Worm (Caenorhabditis elegans) whole organism, L2 larva: ENCODE measurements around the gene psd-1.

Experiments
- aly-2 ChIP-seq: fragments of 150-350 bp; optimal IDR thresholded peaks from 2 replicates; lab custom pipeline; 2014; ENCODE audit warnings: missing biosample characterization, missing genetic modification characterization
- crh-2 ChIP-seq: sonication (generic microtip); optimal IDR thresholded peaks from 2 replicates; lab custom pipeline; 2017; ENCODE audit warnings: missing biosample characterization, missing genetic modification characterization
- elt-1 ChIP-seq: fragments of 150-350 bp; optimal IDR thresholded peaks from 2 replicates; lab custom pipeline; 2014; ENCODE audit warnings: missing biosample characterization, missing genetic modification characterization
- elt-3 ChIP-seq: sonication (generic microtip); optimal IDR thresholded peaks from 2 replicates; lab custom pipeline; 2017; ENCODE audit warnings: missing biosample characterization, missing genetic modification characterization
- lin-13 ChIP-seq: fragments of 150-350 bp; optimal IDR thresholded peaks from 2 replicates; lab custom pipeline; 2014; ENCODE audit warnings: missing biosample characterization, missing genetic modification reagents, missing genetic modification characterization
- nhr-11 ChIP-seq: fragments of 150-350 bp; optimal IDR thresholded peaks from 2 replicates; lab custom pipeline; 2014; ENCODE audit warnings: missing biosample characterization, missing genetic modification characterization
- nhr-12 ChIP-seq: fragments of 150-350 bp; optimal IDR thresholded peaks from 2 replicates; lab custom pipeline; 2014; ENCODE audit warnings: missing biosample characterization, missing genetic modification characterization

ce11 chrIII:7297045-7297680 lies 22.0 kb upstream of the psd-1 start:
- TF ChIP-seq elt-3 (tag; lab: Kevin White, UChicago): no peak
- TF ChIP-seq elt-1: no peak
- no peak for TF ChIP-seq aly-2 (tag; lab: Kevin White, UChicago)
- no peak for TF ChIP-seq nhr-11 (tag; lab: Kevin White, UChicago)
- no peak for TF ChIP-seq nhr-12 (tag; lab: Kevin White, UChicago)
- no peak for TF ChIP-seq lin-13 (GFP tag; lab: Kevin White, UChicago)
- peak; percentile 3 for TF ChIP-seq crh-2
